Worm (Caenorhabditis elegans): ENCODE results near the gene mttu-1.
"Not testable (repeated sequence)": the region's sequence is repeated elsewhere in the genome, so short reads cannot be mapped to it uniquely, and the experiment has no call there.

Gene mttu-1

ce11 chrIV:11296787-11297186 is at the start of gene mttu-1:
Gene mttu-1 (minus strand): TSS chrIV:11296887.
- no peak for TF ChIP-seq him-1 (tag; optimal IDR thresholded peaks at IDR 0.05)
- no peak for TF ChIP-seq dao-5 (tag; optimal IDR thresholded peaks at IDR 0.05)
- no peak for TF ChIP-seq W03F9.2 (tag; optimal IDR thresholded peaks at IDR 0.05)

ce11 chrIV:11344288-11344687 is 47.6 kb upstream of the mttu-1 start:
- no peak for TF ChIP-seq him-1 (tag; optimal IDR thresholded peaks at IDR 0.05)
- no peak for TF ChIP-seq dao-5 (tag; optimal IDR thresholded peaks at IDR 0.05)
- no peak for TF ChIP-seq W03F9.2 (tag; optimal IDR thresholded peaks at IDR 0.05)

ce11 chrIV:11340735-11341443 is 44.2 kb upstream of the mttu-1 start:
- TF ChIP-seq dao-5 (tag; optimal IDR thresholded peaks at IDR 0.05), result no peak
- no peak for TF ChIP-seq him-1 (tag; optimal IDR thresholded peaks at IDR 0.05)

ce11 chrIV:11337021-11337420 is 40.3 kb upstream of the mttu-1 start, which contains the start of gene F54E12.2:
Gene F54E12.2 (minus strand): TSS chrIV:11337184.
- no peak for TF ChIP-seq dao-5 (tag; optimal IDR thresholded peaks at IDR 0.05)
- peak; percentile 51 for TF ChIP-seq W03F9.2 (tag; optimal IDR thresholded peaks at IDR 0.05)
- TF ChIP-seq him-1 (tag; optimal IDR thresholded peaks at IDR 0.05), result no peak

- TF ChIP-seq dao-5 (tag; optimal IDR thresholded peaks at IDR 0.05) (no peak), him-1 (tag; optimal IDR thresholded peaks at IDR 0.05) (no peak), W03F9.2 (tag; optimal IDR thresholded peaks at IDR 0.05) (no peak)
These were observed 39.5 kb upstream of the mttu-1 start for ce11 chrIV:11336180-11336579.

ce11 chrIV:11332751-11333150 is 36.1 kb upstream of the mttu-1 start, which contains the start of gene sart-3:
Gene sart-3 (minus strand): TSS chrIV:11332969.
- TF ChIP-seq dao-5 (tag; optimal IDR thresholded peaks at IDR 0.05), result no peak
- no peak for TF ChIP-seq him-1 (tag; optimal IDR thresholded peaks at IDR 0.05)
- TF ChIP-seq W03F9.2 (tag; optimal IDR thresholded peaks at IDR 0.05), result no peak

- TF ChIP-seq him-1 (tag; optimal IDR thresholded peaks at IDR 0.05) (no peak), W03F9.2 (tag; optimal IDR thresholded peaks at IDR 0.05) (no peak), dao-5 (tag; optimal IDR thresholded peaks at IDR 0.05) (no peak)
These were observed 32.6 kb upstream of the mttu-1 start, which contains the start of gene leo-1 for ce11 chrIV:11329269-11329668. Gene leo-1 (minus strand): TSS chrIV:11329369.

ce11 chrIV:11326939-11327565 is 30.4 kb upstream of the mttu-1 start, which contains the start of gene B0035.21:
Gene B0035.21 (plus strand): TSS chrIV:11327260.
- TF ChIP-seq W03F9.2 (tag; optimal IDR thresholded peaks at IDR 0.05), result no peak
- no peak for TF ChIP-seq him-1 (tag; optimal IDR thresholded peaks at IDR 0.05)
- no peak for TF ChIP-seq dao-5 (tag; optimal IDR thresholded peaks at IDR 0.05)

ce11 chrIV:11324741-11325140 is 28.1 kb upstream of the mttu-1 start, which contains the start of gene his-48:
Gene his-48 (plus strand): TSS chrIV:11324745.
- TF ChIP-seq him-1, dao-5, W03F9.2 (tag; optimal IDR thresholded peaks at IDR 0.05): not testable (repeated sequence)

- TF ChIP-seq W03F9.2 (tag; optimal IDR thresholded peaks at IDR 0.05) (no peak), him-1 (tag; optimal IDR thresholded peaks at IDR 0.05) (no peak), dao-5 (tag; optimal IDR thresholded peaks at IDR 0.05) (no peak)
These were observed 27.0 kb upstream of the mttu-1 start for ce11 chrIV:11323666-11324065.

- TF ChIP-seq him-1 (tag; optimal IDR thresholded peaks at IDR 0.05) (no peak), W03F9.2 (tag; optimal IDR thresholded peaks at IDR 0.05) (no peak), dao-5 (tag; optimal IDR thresholded peaks at IDR 0.05) (no peak)
These were observed 23.8 kb upstream of the mttu-1 start, which contains the start of gene edg-1 for ce11 chrIV:11320500-11320899. Gene edg-1 (plus strand): TSS chrIV:11320800.

- no peak for TF ChIP-seq dao-5 (tag; optimal IDR thresholded peaks at IDR 0.05)
- TF ChIP-seq him-1 (tag; optimal IDR thresholded peaks at IDR 0.05), result no peak
- TF ChIP-seq W03F9.2 (tag; optimal IDR thresholded peaks at IDR 0.05), result no peak
These were observed 23.2 kb upstream of the mttu-1 start, which contains the start of gene B0035.18 for ce11 chrIV:11319884-11320362. Gene B0035.18 (plus strand): TSS chrIV:11320312.

- TF ChIP-seq W03F9.2 (tag; optimal IDR thresholded peaks at IDR 0.05) (no peak), dao-5 (tag; optimal IDR thresholded peaks at IDR 0.05) (no peak), him-1 (tag; optimal IDR thresholded peaks at IDR 0.05) (no peak)
These were observed 20.4 kb upstream of the mttu-1 start, which contains the start of gene gspd-1 for ce11 chrIV:11317119-11317518. Gene gspd-1 (plus strand): TSS chrIV:11317419.

ce11 chrIV:11316640-11317039 is 20.0 kb upstream of the mttu-1 start:
- TF ChIP-seq him-1 (tag; optimal IDR thresholded peaks at IDR 0.05) (no peak), W03F9.2 (tag; optimal IDR thresholded peaks at IDR 0.05) (no peak), dao-5 (tag; optimal IDR thresholded peaks at IDR 0.05) (no peak)

Data from whole organism, L4/young adult.